Worm (Caenorhabditis elegans) whole organism, L2 larva: ENCODE results near the gene C15C7.6.

Experiments
- Y55F3AM.14 ChIP-seq: fragments of 200-800 bp; sonication (Bioruptor generic); optimal IDR thresholded peaks from 2 replicates; lab custom pipeline; 2018; ENCODE audit warnings: mild to moderate bottlenecking, missing genetic modification characterization, missing compliant biosample characterization
- lin-11 ChIP-seq: fragments of 150-350 bp; sonication (generic microtip); optimal IDR thresholded peaks from 2 replicates; lab custom pipeline; 2014; ENCODE audit warnings: missing biosample characterization, missing genetic modification characterization, inconsistent platforms, mixed read lengths
- mdl-1 ChIP-seq, 2 experiments: fragments of 150-350 bp in 1 of 2; sonication (generic microtip) in 1 of 2; optimal IDR thresholded peaks; 2 replicates each; lab custom pipeline; 2017; ENCODE audit warnings: missing biosample characterization in 2 of 2, missing genetic modification characterization in 2 of 2
- skn-1 ChIP-seq: sonication (generic microtip); optimal IDR thresholded peaks from 2 replicates; lab custom pipeline; 2017; ENCODE audit warnings: missing biosample characterization, missing genetic modification characterization
- unc-55 ChIP-seq: fragments of 150-350 bp; sonication (generic microtip); optimal IDR thresholded peaks from 3 replicates; lab custom pipeline; 2014; ENCODE audit warnings: missing biosample characterization, missing genetic modification reagents, missing genetic modification characterization
- unc-62 ChIP-seq: fragments of 150-350 bp; optimal IDR thresholded peaks from 2 replicates; lab custom pipeline; 2014; ENCODE audit warnings: missing biosample characterization, missing genetic modification reagents, missing genetic modification characterization
- ztf-11 ChIP-seq: sonication (generic microtip); optimal IDR thresholded peaks from 2 replicates; lab custom pipeline; 2017; ENCODE audit warnings: missing biosample characterization, missing genetic modification characterization

- TF ChIP-seq lin-11 (no peak), unc-62 (GFP tag; lab: Kevin White, UChicago) (no peak), ztf-11 (tag; lab: Kevin White, UChicago) (no peak), unc-55 (GFP tag; lab: Kevin White, UChicago) (no peak), Y55F3AM.14 (GFP tag; lab: Kevin White, UChicago) (no peak), mdl-1 (tag; optimal IDR thresholded peaks at IDR 0.05; lab: Kevin White, UChicago) (no peak), skn-1 (no peak)
These were observed 18.0 kb downstream of the C15C7.6 start, which contains the start of gene bbln-1 for ce11 chrX:3152361-3152760.
